Worm (Caenorhabditis elegans) whole organism, L2 larva: Measurements from ENCODE around the gene nth-1.

Source experiments
- crh-2 ChIP-seq: sonication (generic microtip); optimal IDR thresholded peaks from 2 replicates; lab custom pipeline; 2017; ENCODE audit warnings: missing biosample characterization, missing genetic modification characterization
- unc-55 ChIP-seq: fragments of 150-350 bp; sonication (generic microtip); optimal IDR thresholded peaks from 3 replicates; lab custom pipeline; 2014; ENCODE audit warnings: missing biosample characterization, missing genetic modification reagents, missing genetic modification characterization
- unc-62 ChIP-seq: fragments of 150-350 bp; optimal IDR thresholded peaks from 2 replicates; lab custom pipeline; 2014; ENCODE audit warnings: missing biosample characterization, missing genetic modification reagents, missing genetic modification characterization

ce11 chrIII:4283175-4283574 lies 10.9 kb downstream of the nth-1 start:
- no peak for TF ChIP-seq unc-62 (GFP tag; lab: Kevin White, UChicago)
- no peak for TF ChIP-seq unc-55
- TF ChIP-seq crh-2 (tag; lab: Kevin White, UChicago): no peak
